Worm (Caenorhabditis elegans) whole organism, late embryonic: ENCODE data around the gene R07E5.4.

Experiments used
- ama-1 ChIP-seq: fragments of 150-350 bp; optimal IDR thresholded peaks from 2 replicates; lab custom pipeline; 2014
- fkh-10 ChIP-seq: fragments of 150-350 bp; optimal IDR thresholded peaks from 2 replicates; lab custom pipeline; 2014; ENCODE audit warnings: missing biosample characterization, missing genetic modification reagents, missing genetic modification characterization
- hlh-30 ChIP-seq: sonication (generic microtip); optimal IDR thresholded peaks from 2 replicates; lab custom pipeline; 2017; ENCODE audit warnings: antibody characterized with exemption, missing genetic modification characterization, missing compliant biosample characterization; ENCODE audit not compliant: insufficient read depth
- hlh-8 ChIP-seq: sonication (generic microtip); optimal IDR thresholded peaks from 2 replicates; lab custom pipeline; 2016; ENCODE audit warnings: missing genotype, missing genetic modification characterization, missing compliant biosample characterization
- mec-3 ChIP-seq: sonication (generic microtip); optimal IDR thresholded peaks from 2 replicates; lab custom pipeline; 2016; ENCODE audit warnings: borderline replicate concordance, missing genetic modification characterization, missing compliant biosample characterization
- nfya-1 ChIP-seq: sonication (generic microtip); optimal IDR thresholded peaks from 2 replicates; lab custom pipeline; 2017; ENCODE audit warnings: missing genetic modification characterization, mild to moderate bottlenecking, missing compliant biosample characterization, antibody characterized with exemption, moderate library complexity
- pat-9 ChIP-seq: fragments of 200-800 bp; sonication (Bioruptor generic); optimal IDR thresholded peaks from 2 replicates; lab custom pipeline; 2018; ENCODE audit warnings: mild to moderate bottlenecking, missing genetic modification characterization, moderate library complexity, missing compliant biosample characterization
- pha-4 ChIP-seq: fragments of 150-350 bp; optimal IDR thresholded peaks from 2 replicates; lab custom pipeline; 2018; ENCODE audit warnings: missing biosample characterization, missing genetic modification reagents, missing genetic modification characterization
- unc-42 ChIP-seq: sonication (generic microtip); optimal IDR thresholded peaks from 2 replicates; lab custom pipeline; 2016; ENCODE audit warnings: missing genotype, missing genetic modification characterization, missing compliant biosample characterization

- TF ChIP-seq pha-4 (tag; lab: Kevin White, UChicago) (no peak), mec-3 (tag; lab: Kevin White, UChicago) (no peak), pat-9 (no peak), hlh-8 (tag; lab: Kevin White, UChicago) (no peak), fkh-10 (GFP tag; lab: Kevin White, UChicago) (no peak), hlh-30 (tag; lab: Kevin White, UChicago) (no peak), ama-1 (lab: Kevin White, UChicago) (no peak), nfya-1 (tag; lab: Kevin White, UChicago) (no peak), unc-42 (tag; lab: Kevin White, UChicago) (no peak)
Measured at ce11 chrIII:4357438-4357837, 37.2 kb upstream of the R07E5.4 start.
